Fruit fly (Drosophila melanogaster): ENCODE measurements around the gene CG32683.

Gene CG32683

DNA sequence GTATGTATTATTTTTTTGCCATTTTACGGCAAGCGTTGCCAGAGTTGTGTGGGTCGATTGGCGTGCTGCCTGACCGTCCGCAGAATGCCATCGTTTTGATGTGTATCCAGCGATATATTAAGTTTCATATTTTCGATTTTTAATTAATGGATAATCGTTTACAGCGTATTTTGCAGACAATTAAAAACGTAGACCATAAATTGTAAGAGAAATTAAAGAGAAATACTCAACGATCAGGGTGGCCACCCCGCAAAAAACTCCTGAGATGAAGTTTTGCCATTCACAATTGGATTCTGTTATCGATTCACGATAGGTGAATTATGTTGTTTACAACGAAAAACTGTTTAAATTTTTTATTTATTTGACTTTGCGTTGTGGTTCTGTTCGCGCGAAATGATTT, 19.9 kb upstream of the CG32683 start, which contains the start of gene nocte (continued):
- TF ChIP-seq CG31388 (GFP tag; optimal IDR thresholded peaks at IDR 0.05) (no peak), ERR (GFP tag; optimal IDR thresholded peaks at IDR 0.05) (no peak), Dll (GFP tag; IDR thresholded peaks at IDR 0.05; ENCODE audit: partially characterized antibody) (peak; percentile 71), dimm (GFP tag; IDR thresholded peaks at IDR 0.05) (no peak), tup (GFP tag; optimal IDR thresholded peaks at IDR 0.05) (no peak), CG4424 (GFP tag; optimal IDR thresholded peaks at IDR 0.05) (no peak), H2.0 (GFP tag; IDR thresholded peaks at IDR 0.05) (no peak), Gsc (GFP tag; IDR thresholded peaks at IDR 0.05) (no peak), CG9727 (GFP tag; optimal IDR thresholded peaks at IDR 0.05) (no peak), CG8089 (GFP tag; optimal IDR thresholded peaks at IDR 0.05) (no peak), CG10654 (GFP tag; optimal IDR thresholded peaks at IDR 0.05) (no peak), Elba2 (GFP tag; optimal IDR thresholded peaks at IDR 0.05) (peak; percentile 62), fd3F (GFP tag; optimal IDR thresholded peaks at IDR 0.05) (no peak), Blimp-1 (GFP tag; optimal IDR thresholded peaks at IDR 0.05) (no peak), sc (optimal IDR thresholded peaks at IDR 0.05) (no peak), sc (GFP tag; optimal IDR thresholded peaks at IDR 0.05) (no peak), Xbp1 (GFP tag; optimal IDR thresholded peaks at IDR 0.05) (peak; percentile 31), CG30431 (GFP tag; optimal IDR thresholded peaks at IDR 0.05) (no peak), PHDP (tag; optimal IDR thresholded peaks at IDR 0.05) (no peak), CG43689 (GFP tag; IDR thresholded peaks at IDR 0.05) (no peak), tx (GFP tag; optimal IDR thresholded peaks at IDR 0.05) (no peak), CG6689 (GFP tag; IDR thresholded peaks at IDR 0.05) (0 out of 2 replicates have a peak, but pooled peaks have one; percentile 22), pzg (GFP tag; optimal IDR thresholded peaks at IDR 0.05) (peak; percentile 56), CoRest (tag; optimal IDR thresholded peaks at IDR 0.05) (peak; percentile 30), CG30403 (GFP tag; optimal IDR thresholded peaks at IDR 0.05) (peak; percentile 21), CG3726 (GFP tag; IDR thresholded peaks at IDR 0.05) (no peak), CG4730 (GFP tag; IDR thresholded peaks at IDR 0.05) (no peak), nerfin-1 (tag; optimal IDR thresholded peaks at IDR 0.05) (no peak), vfl (GFP tag; optimal IDR thresholded peaks at IDR 0.05) (no peak), usp (GFP tag; optimal IDR thresholded peaks at IDR 0.05) (no peak), CG6175 (GFP tag; IDR thresholded peaks at IDR 0.05) (no peak), CG6813 (GFP tag; optimal IDR thresholded peaks at IDR 0.05) (no peak), sima (GFP tag; optimal IDR thresholded peaks at IDR 0.05) (no peak), grn (GFP tag; optimal IDR thresholded peaks at IDR 0.05) (no peak), CG10267 (tag; optimal IDR thresholded peaks at IDR 0.05) (no peak), Jarid2 (GFP tag; optimal IDR thresholded peaks at IDR 0.05) (no peak), CG6272 (GFP tag; IDR thresholded peaks at IDR 0.05) (no peak), hkb (optimal IDR thresholded peaks at IDR 0.05) (no peak), hkb (GFP tag; IDR thresholded peaks at IDR 0.05) (no peak), btn (GFP tag; optimal IDR thresholded peaks at IDR 0.05) (no peak), HLH3B (GFP tag; IDR thresholded peaks at IDR 0.05) (no peak), CG1832 (GFP tag; optimal IDR thresholded peaks at IDR 0.05) (no peak), Atf3 (GFP tag; optimal IDR thresholded peaks at IDR 0.05) (no peak), HLH4C (GFP tag; IDR thresholded peaks at IDR 0.05; ENCODE audit: partially characterized antibody) (0 out of 3 replicates have a peak, but pooled peaks have one; percentile 46), Oaz (GFP tag; IDR thresholded peaks at IDR 0.05) (no peak), al (GFP tag; IDR thresholded peaks at IDR 0.05) (no peak), nau (GFP tag; optimal IDR thresholded peaks at IDR 0.05) (no peak), CG9932 (GFP tag; IDR thresholded peaks at IDR 0.05) (peak; percentile 21; the same call in 1 of the 2 replicates), CG10565 (GFP tag; optimal IDR thresholded peaks at IDR 0.05) (no peak), CG12299 (tag; optimal IDR thresholded peaks at IDR 0.05) (no peak), gfzf (GFP tag; optimal IDR thresholded peaks at IDR 0.05) (peak; percentile 0), ftz-f1 (GFP tag; optimal IDR thresholded peaks at IDR 0.05) (no peak), Adf1 (GFP tag; IDR thresholded peaks at IDR 0.05) (no peak)

All from whole organism, embryonic.